Worm (Caenorhabditis elegans) whole organism, L3 larva: ENCODE data around the gene R07H5.11.

Experiments used
- ama-1 ChIP-seq: fragments of 150-350 bp; optimal IDR thresholded peaks from 2 replicates; lab custom pipeline; 2018
- nhr-25 ChIP-seq: sonication (generic microtip); optimal IDR thresholded peaks from 2 replicates; lab custom pipeline; 2017; ENCODE audit warnings: missing biosample characterization, missing genetic modification characterization

DNA sequence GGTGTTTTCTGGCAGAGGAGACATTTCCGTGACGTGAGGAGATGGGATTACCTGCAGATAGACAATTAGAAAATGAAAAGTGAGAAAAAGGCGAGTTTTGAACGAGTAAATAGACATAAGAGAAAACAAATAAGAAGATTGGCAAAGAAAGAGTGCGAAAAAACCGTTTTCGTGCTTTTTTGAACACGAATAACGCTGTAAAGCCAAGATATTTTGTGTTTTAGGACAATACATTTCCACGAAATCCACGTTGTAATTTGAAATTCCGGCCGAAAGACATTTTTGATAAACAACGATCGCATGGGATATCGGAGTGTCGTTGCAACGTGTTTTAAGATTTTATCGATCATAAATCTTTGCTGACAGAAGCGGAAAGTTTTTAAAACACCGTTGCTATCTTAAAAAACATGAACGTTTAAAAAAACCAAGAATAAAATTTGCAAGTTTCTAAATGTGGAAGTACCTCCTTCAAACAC lies 8.3 kb downstream of the R07H5.11 start, which contains the start of gene adk-1:
- TF ChIP-seq ama-1 (lab: Kevin White, UChicago) (no peak), nhr-25 (tag; lab: Kevin White, UChicago) (no peak)
